Worm (Caenorhabditis elegans) whole organism, young adult: ENCODE data around the gene Y53G8AR.5.

Source experiments
- F39B2.1 ChIP-seq: fragments of 200-800 bp; sonication (Bioruptor generic); IDR thresholded peaks from 2 replicates; pipeline ENCODE4 v1.3.6; 2022; ENCODE audit warnings: missing genetic modification reagents, missing genetic modification characterization, missing compliant biosample characterization
- F55B11.4 ChIP-seq: sonication (generic microtip); optimal IDR thresholded peaks from 2 replicates; lab custom pipeline; 2016; ENCODE audit warnings: missing compliant biosample characterization, missing genetic modification characterization, borderline replicate concordance; ENCODE audit not compliant: insufficient read depth
- T26A5.8 ChIP-seq: sonication (generic microtip); optimal IDR thresholded peaks from 2 replicates; lab custom pipeline; 2016; ENCODE audit warnings: missing genetic modification characterization, missing compliant biosample characterization
- Y53G8AR.9 ChIP-seq: fragments of 200-800 bp; sonication (Bioruptor generic); conservative IDR thresholded peaks from 2 replicates; pipeline ENCODE4 v1.3.6; 2022; ENCODE audit warnings: missing genetic modification reagents, missing genetic modification characterization, missing compliant biosample characterization
- ama-1 ChIP-seq, 3 experiments: fragments of 150-350 bp in 1 of 3; sonication (generic microtip) in 2 of 3; optimal IDR thresholded peaks; 2 replicates each; lab custom pipeline; 2014 to 2018; ENCODE audit warnings: missing biosample characterization in 2 of 3, missing genetic modification characterization in 2 of 3, missing genetic modification reagents in 2 of 3
- atf-7 ChIP-seq: sonication (generic microtip); optimal IDR thresholded peaks from 2 replicates; lab custom pipeline; 2017; ENCODE audit warnings: mild to moderate bottlenecking, missing genetic modification characterization, missing compliant biosample characterization
- bed-2 ChIP-seq: fragments of 200-800 bp; sonication (Bioruptor generic); IDR thresholded peaks from 2 replicates; pipeline ENCODE4 v1.3.6; 2022; ENCODE audit warnings: missing genetic modification reagents, missing genetic modification characterization, missing compliant biosample characterization
- ccch-3 ChIP-seq: fragments of 200-800 bp; sonication (Bioruptor generic); optimal IDR thresholded peaks from 2 replicates; lab custom pipeline; 2018; ENCODE audit warnings: mild to moderate bottlenecking, missing genetic modification characterization, missing compliant biosample characterization
- cebp-1 ChIP-seq, 2 experiments: fragments of 200-800 bp in 1 of 2; sonication (Bioruptor generic) in 1 of 2; sonication (generic microtip) in 1 of 2; IDR thresholded peaks in 1 of 2; optimal IDR thresholded peaks in 1 of 2; 2 replicates each; pipeline versions ENCODE4 v1.3.6 to Lab custom; 2017 to 2022; ENCODE audit warnings: missing compliant biosample characterization in 2 of 2, missing genetic modification characterization in 2 of 2, mild to moderate bottlenecking in 1 of 2, missing genetic modification reagents in 1 of 2, moderate library complexity in 1 of 2
- cebp-2 ChIP-seq: fragments of 200-800 bp; sonication (Bioruptor generic); IDR thresholded peaks from 2 replicates; pipeline ENCODE4 v1.3.6; 2022; ENCODE audit warnings: missing genetic modification characterization, missing compliant biosample characterization
- ceh-27 ChIP-seq: fragments of 200-800 bp; sonication (Bioruptor generic); optimal IDR thresholded peaks from 2 replicates; lab custom pipeline; 2018; ENCODE audit warnings: mild to moderate bottlenecking, missing genetic modification characterization, moderate library complexity, missing compliant biosample characterization
- ceh-79 ChIP-seq: sonication (generic microtip); optimal IDR thresholded peaks from 2 replicates; lab custom pipeline; 2017; ENCODE audit warnings: mild to moderate bottlenecking, missing genetic modification characterization, missing compliant biosample characterization
- ceh-91 ChIP-seq: fragments of 200-800 bp; sonication (Bioruptor generic); IDR thresholded peaks from 2 replicates; pipeline ENCODE4 v1.3.6; 2022; ENCODE audit warnings: missing genetic modification reagents, missing genetic modification characterization, missing compliant biosample characterization
- dox-1 ChIP-seq: fragments of 200-800 bp; sonication (Bioruptor generic); IDR thresholded peaks from 2 replicates; pipeline ENCODE4 v1.3.6; 2022; ENCODE audit warnings: missing genetic modification reagents, missing genetic modification characterization, missing compliant biosample characterization
- dpl-1 ChIP-seq: fragments of 150-350 bp; optimal IDR thresholded peaks from 2 replicates; lab custom pipeline; 2014; ENCODE audit warnings: missing biosample characterization, missing genetic modification reagents, missing genetic modification characterization
- efl-1 ChIP-seq: fragments of 150-350 bp; optimal IDR thresholded peaks from 2 replicates; lab custom pipeline; 2014; ENCODE audit warnings: missing biosample characterization, missing genetic modification reagents, missing genetic modification characterization
- ekl-4 ChIP-seq: fragments of 200-800 bp; sonication (Bioruptor generic); IDR thresholded peaks from 2 replicates; pipeline ENCODE4 v1.3.6; 2022; ENCODE audit warnings: missing genetic modification reagents, missing genetic modification characterization, missing compliant biosample characterization
- fkh-3 ChIP-seq: sonication (generic microtip); optimal IDR thresholded peaks from 2 replicates; lab custom pipeline; 2016; ENCODE audit warnings: mild to moderate bottlenecking, missing genetic modification characterization, missing compliant biosample characterization
- him-1 ChIP-seq: sonication (generic microtip); optimal IDR thresholded peaks from 2 replicates; lab custom pipeline; 2016; ENCODE audit warnings: missing genotype, missing genetic modification reagents, missing genetic modification characterization, missing compliant biosample characterization
- hlh-26 ChIP-seq: fragments of 200-800 bp; sonication (Bioruptor generic); conservative IDR thresholded peaks from 2 replicates; pipeline ENCODE4 v1.3.6; 2022; ENCODE audit warnings: missing genetic modification reagents, missing genetic modification characterization, missing compliant biosample characterization
- hmg-1.2 ChIP-seq: fragments of 200-800 bp; sonication (Bioruptor generic); IDR thresholded peaks from 2 replicates; pipeline ENCODE4 v1.3.6; 2022; ENCODE audit warnings: missing genetic modification reagents, missing genetic modification characterization, missing compliant biosample characterization
- let-607 ChIP-seq, 2 experiments: fragments of 200-800 bp in 1 of 2; sonication (Bioruptor generic) in 1 of 2; sonication (generic microtip) in 1 of 2; optimal IDR thresholded peaks; 2 replicates each; lab custom pipeline; 2016 to 2018; ENCODE audit warnings: mild to moderate bottlenecking in 2 of 2, missing compliant biosample characterization in 2 of 2, missing genetic modification characterization in 2 of 2, moderate library complexity in 2 of 2, missing genotype in 1 of 2
- lin-26 ChIP-seq: fragments of 200-800 bp; sonication (Bioruptor generic); IDR thresholded peaks from 2 replicates; pipeline ENCODE4 v1.3.6; 2022; ENCODE audit warnings: missing genetic modification reagents, missing genetic modification characterization, missing compliant biosample characterization
- lin-40 ChIP-seq: sonication (generic microtip); optimal IDR thresholded peaks from 2 replicates; lab custom pipeline; 2016; ENCODE audit warnings: missing genetic modification characterization, mild to moderate bottlenecking, missing compliant biosample characterization, missing genotype, missing genetic modification reagents
- lin-54 ChIP-seq: fragments of 200-800 bp; sonication (Bioruptor generic); optimal IDR thresholded peaks from 2 replicates; lab custom pipeline; 2018; ENCODE audit warnings: mild to moderate bottlenecking, missing genetic modification characterization, missing compliant biosample characterization
- lir-1 ChIP-seq: fragments of 200-800 bp; sonication (Bioruptor generic); conservative IDR thresholded peaks from 2 replicates; pipeline ENCODE4 v1.3.6; 2022; ENCODE audit warnings: missing genetic modification reagents, missing genetic modification characterization, missing compliant biosample characterization
- madf-3 ChIP-seq: fragments of 200-800 bp; sonication (Bioruptor generic); IDR thresholded peaks from 2 replicates; pipeline ENCODE4 v1.3.6; 2022; ENCODE audit warnings: missing genetic modification reagents, missing genetic modification characterization, missing compliant biosample characterization
- mcd-1 ChIP-seq: fragments of 200-800 bp; sonication (Bioruptor generic); IDR thresholded peaks from 2 replicates; pipeline ENCODE4 v1.3.6; 2022; ENCODE audit warnings: missing genetic modification reagents, missing genetic modification characterization, missing compliant biosample characterization
- mel-28 ChIP-seq: sonication (generic microtip); optimal IDR thresholded peaks from 2 replicates; lab custom pipeline; 2016; ENCODE audit warnings: borderline replicate concordance, mild to moderate bottlenecking, missing genetic modification characterization, missing compliant biosample characterization
- nhr-179 ChIP-seq: sonication (generic microtip); optimal IDR thresholded peaks from 2 replicates; lab custom pipeline; 2016; ENCODE audit warnings: mild to moderate bottlenecking, missing genetic modification characterization, missing compliant biosample characterization
- nhr-27 ChIP-seq: fragments of 200-800 bp; sonication (Bioruptor generic); optimal IDR thresholded peaks from 2 replicates; lab custom pipeline; 2018; ENCODE audit warnings: mild to moderate bottlenecking, missing genetic modification characterization, moderate library complexity, missing compliant biosample characterization
- nhr-80 ChIP-seq: sonication (generic microtip); optimal IDR thresholded peaks from 2 replicates; lab custom pipeline; 2016; ENCODE audit warnings: missing genetic modification characterization, missing compliant biosample characterization
- nhr-90 ChIP-seq: sonication (generic microtip); optimal IDR thresholded peaks from 2 replicates; lab custom pipeline; 2016; ENCODE audit warnings: missing genotype, mild to moderate bottlenecking, missing genetic modification characterization, missing compliant biosample characterization
- rpc-1 ChIP-seq, 2 experiments: fragments of 150-350 bp in 1 of 2; sonication (generic microtip) in 1 of 2; optimal IDR thresholded peaks; 2 replicates each; lab custom pipeline; 2014 to 2018; ENCODE audit warnings: missing biosample characterization in 1 of 2, missing genetic modification characterization in 1 of 2, missing genetic modification reagents in 1 of 2, missing genotype in 1 of 2
- sdz-38 ChIP-seq: sonication (generic microtip); optimal IDR thresholded peaks from 2 replicates; lab custom pipeline; 2016; ENCODE audit warnings: missing genotype, missing genetic modification characterization, missing compliant biosample characterization
- tbp1 ChIP-seq: fragments of 200-800 bp; sonication (Bioruptor generic); optimal IDR thresholded peaks from 2 replicates; lab custom pipeline; 2018; ENCODE audit warnings: mild to moderate bottlenecking, missing genetic modification characterization, missing compliant biosample characterization
- tbx-9 ChIP-seq: sonication (generic microtip); optimal IDR thresholded peaks from 2 replicates; lab custom pipeline; 2016; ENCODE audit warnings: borderline replicate concordance, missing genetic modification characterization, inconsistent platforms, missing compliant biosample characterization
- unc-62 ChIP-seq: fragments of 150-350 bp; optimal IDR thresholded peaks from 2 replicates; lab custom pipeline; 2014; ENCODE audit warnings: missing biosample characterization, missing genetic modification reagents, missing genetic modification characterization
- zim-3 ChIP-seq: sonication (generic microtip); optimal IDR thresholded peaks from 2 replicates; lab custom pipeline; 2017; ENCODE audit warnings: mild to moderate bottlenecking, missing genetic modification characterization, moderate library complexity, missing compliant biosample characterization
- ztf-26 ChIP-seq: sonication (generic microtip); optimal IDR thresholded peaks from 2 replicates; lab custom pipeline; 2017; ENCODE audit warnings: missing genetic modification characterization, missing compliant biosample characterization

Y53G8AR.5 gene

ce11 chrIII:3294283-3294793, 2.9 kb upstream of the Y53G8AR.5 start, which contains the start of the genes Y53G8AR.8 and Y53G8AR.6 (continued):
- no peak for TF ChIP-seq F55B11.4 (tag; lab: Kevin White, UChicago)
- no peak for TF ChIP-seq dpl-1
- no peak for TF ChIP-seq ama-1 (optimal IDR thresholded peaks at IDR 0.05; lab: Kevin White, UChicago)
- TF ChIP-seq ama-1 (GFP tag; optimal IDR thresholded peaks at IDR 0.05; lab: Kevin White, UChicago) = no peak
- TF ChIP-seq fkh-3 (tag; lab: Kevin White, UChicago) = no peak
- TF ChIP-seq ztf-26 (tag; lab: Kevin White, UChicago) = no peak
- no peak for TF ChIP-seq ekl-4
- TF ChIP-seq nhr-27 (tag; lab: Kevin White, UChicago) = no peak
- TF ChIP-seq mel-28 (tag; lab: Kevin White, UChicago) = no peak
- TF ChIP-seq cebp-2 (GFP tag; lab: Robert Waterston, UW) = no peak
- TF ChIP-seq lin-54 (GFP tag; lab: Kevin White, UChicago) = peak; percentile 43
- no peak for TF ChIP-seq bed-2 (GFP tag; lab: Robert Waterston, UW)
- no peak for TF ChIP-seq ceh-91 (GFP tag; lab: Robert Waterston, UW)
- no peak for TF ChIP-seq hlh-26 (GFP tag; lab: Robert Waterston, UW)
- no peak for TF ChIP-seq lin-26 (GFP tag; lab: Robert Waterston, UW)
- TF ChIP-seq rpc-1 (optimal IDR thresholded peaks at IDR 0.05; lab: Kevin White, UChicago) = no peak
- no peak for TF ChIP-seq rpc-1 (tag; optimal IDR thresholded peaks at IDR 0.05; lab: Kevin White, UChicago)
- TF ChIP-seq lir-1 = no peak
- TF ChIP-seq lin-40 = no peak
- TF ChIP-seq tbp1 (GFP tag; lab: Kevin White, UChicago) = no peak
- TF ChIP-seq nhr-179 = no peak
- TF ChIP-seq ccch-3 (GFP tag; lab: Kevin White, UChicago) = no peak
- TF ChIP-seq ceh-79 (tag; lab: Kevin White, UChicago) = no peak
- no peak for TF ChIP-seq Y53G8AR.9 (GFP tag; lab: Robert Waterston, UW)
- peak; percentile 35 for TF ChIP-seq efl-1 (GFP tag; lab: Kevin White, UChicago)
- no peak for TF ChIP-seq ceh-27
- no peak for TF ChIP-seq madf-3 (GFP tag; lab: Robert Waterston, UW)
- TF ChIP-seq atf-7 = no peak

ce11 chrIII:3304554-3304953, 7.3 kb downstream of the Y53G8AR.5 start:
- TF ChIP-seq mcd-1 (GFP tag; lab: Robert Waterston, UW) (no peak), hmg-1.2 (GFP tag; lab: Robert Waterston, UW) (peak; percentile 76), T26A5.8 (tag; lab: Kevin White, UChicago) (no peak), hlh-26 (GFP tag; lab: Robert Waterston, UW) (no peak), cebp-1 (GFP tag; IDR thresholded peaks at IDR 0.05; lab: Robert Waterston, UW) (no peak), cebp-1 (tag; optimal IDR thresholded peaks at IDR 0.05; lab: Kevin White, UChicago) (peak; percentile 2), let-607 (tag; optimal IDR thresholded peaks at IDR 0.05; lab: Kevin White, UChicago) (no peak)

ce11 chrIII:3306322-3306721, 9.1 kb downstream of the Y53G8AR.5 start:
- no peak for TF ChIP-seq lin-54 (GFP tag; lab: Kevin White, UChicago)
- TF ChIP-seq sdz-38 = no peak
- no peak for TF ChIP-seq lin-26 (GFP tag; lab: Robert Waterston, UW)
- TF ChIP-seq T26A5.8 (tag; lab: Kevin White, UChicago) = no peak
- no peak for TF ChIP-seq nhr-80
- no peak for TF ChIP-seq rpc-1 (optimal IDR thresholded peaks at IDR 0.05; lab: Kevin White, UChicago)
- no peak for TF ChIP-seq rpc-1 (tag; optimal IDR thresholded peaks at IDR 0.05; lab: Kevin White, UChicago)
- TF ChIP-seq zim-3 = no peak
- no peak for TF ChIP-seq him-1 (tag; lab: Kevin White, UChicago)
- TF ChIP-seq tbx-9 (tag; lab: Kevin White, UChicago) = no peak
- no peak for TF ChIP-seq dpl-1
- no peak for TF ChIP-seq nhr-90 (tag; lab: Kevin White, UChicago)
- peak; percentile 86 for TF ChIP-seq cebp-1 (GFP tag; IDR thresholded peaks at IDR 0.05; lab: Robert Waterston, UW)
- TF ChIP-seq cebp-1 (tag; optimal IDR thresholded peaks at IDR 0.05; lab: Kevin White, UChicago) = peak; percentile 95
- TF ChIP-seq F39B2.1 (GFP tag; lab: Robert Waterston, UW) = no peak
- TF ChIP-seq unc-62 (GFP tag; lab: Kevin White, UChicago) = peak; percentile 28
- no peak for TF ChIP-seq dox-1
